Fruit fly (Drosophila melanogaster) whole organism, embryonic: ENCODE measurements around the gene mRpS14.

Source experiments
- ATbp ChIP-seq: fragments of 200-800 bp; sonication (Bioruptor generic); optimal IDR thresholded peaks from 2 replicates; lab custom pipeline; 2017; ENCODE audit warnings: missing biosample characterization, mild to moderate bottlenecking, missing genetic modification characterization, missing genetic modification reagents
- Atf6 ChIP-seq: fragments of 200-800 bp; sonication (Bioruptor generic); IDR thresholded peaks from 2 replicates; pipeline ENCODE4 v1.3.6; 2022; ENCODE audit warnings: missing biosample characterization, missing genetic modification characterization
- Bteb2 ChIP-seq: fragments of 200-800 bp; sonication (Bioruptor generic); optimal IDR thresholded peaks from 2 replicates; lab custom pipeline; 2016; ENCODE audit warnings: missing biosample characterization, missing genetic modification characterization
- CG10274 ChIP-seq: fragments of 200-800 bp; sonication (Bioruptor generic); optimal IDR thresholded peaks from 3 replicates; lab custom pipeline; 2017; ENCODE audit warnings: missing biosample characterization, mild to moderate bottlenecking, missing genetic modification characterization
- CG10321 ChIP-seq: fragments of 200-800 bp; sonication (Bioruptor generic); IDR thresholded peaks from 2 replicates; pipeline ENCODE4 v1.3.6; 2022; ENCODE audit warnings: missing biosample characterization, missing genetic modification characterization
- CG12391 ChIP-seq: fragments of 200-800 bp; sonication (Bioruptor generic); optimal IDR thresholded peaks from 3 replicates; lab custom pipeline; 2018; ENCODE audit warnings: missing biosample characterization, mild to moderate bottlenecking, missing genetic modification characterization, moderate library complexity
- CG14710 ChIP-seq: fragments of 200-800 bp; sonication (Bioruptor generic); optimal IDR thresholded peaks from 3 replicates; lab custom pipeline; 2019; ENCODE audit warnings: missing biosample characterization, mild to moderate bottlenecking, missing genetic modification characterization, moderate library complexity
- CG15514 ChIP-seq: fragments of 200-800 bp; sonication (Bioruptor generic); optimal IDR thresholded peaks from 3 replicates; lab custom pipeline; 2017; ENCODE audit warnings: missing biosample characterization, missing genetic modification characterization, mild to moderate bottlenecking, moderate library complexity, missing genetic modification reagents
- CG16863 ChIP-seq: fragments of 200-800 bp; sonication (Bioruptor generic); optimal IDR thresholded peaks from 3 replicates; lab custom pipeline; 2016; ENCODE audit warnings: missing biosample characterization, missing genetic modification characterization
- CG1792 ChIP-seq: fragments of 200-800 bp; sonication (Bioruptor generic); optimal IDR thresholded peaks from 2 replicates; lab custom pipeline; 2016; ENCODE audit warnings: missing biosample characterization, missing genetic modification characterization
- CG1832 ChIP-seq: fragments of 200-800 bp; sonication (Bioruptor generic); optimal IDR thresholded peaks from 2 replicates; lab custom pipeline; 2017; ENCODE audit warnings: missing biosample characterization, mild to moderate bottlenecking, missing genetic modification characterization, inconsistent platforms
- CG2875 ChIP-seq: fragments of 200-800 bp; sonication (Bioruptor generic); optimal IDR thresholded peaks from 2 replicates; lab custom pipeline; 2017; ENCODE audit warnings: missing biosample characterization, mild to moderate bottlenecking, missing genetic modification characterization, missing genetic modification reagents
- CG32532 ChIP-seq: fragments of 200-800 bp; sonication (Bioruptor generic); IDR thresholded peaks from 2 replicates; pipeline ENCODE4 v1.3.6; 2022; ENCODE audit warnings: missing biosample characterization, missing genetic modification characterization
- CG3281 ChIP-seq: fragments of 200-800 bp; sonication (Bioruptor generic); optimal IDR thresholded peaks from 3 replicates; lab custom pipeline; 2017; ENCODE audit warnings: missing biosample characterization, mild to moderate bottlenecking, missing genetic modification characterization
- CG33557 ChIP-seq: fragments of 200-800 bp; sonication (Bioruptor generic); optimal IDR thresholded peaks from 2 replicates; lab custom pipeline; 2019; ENCODE audit warnings: missing biosample characterization, mild to moderate bottlenecking, missing genetic modification characterization, moderate library complexity
- CG3726 ChIP-seq: fragments of 200-800 bp; sonication (Bioruptor generic); IDR thresholded peaks from 3 replicates; pipeline ENCODE4, ENCODE4 v1.3.6; 2022; ENCODE audit warnings: missing biosample characterization, missing genetic modification characterization
- CG6254 ChIP-seq: fragments of 200-800 bp; sonication (Bioruptor generic); optimal IDR thresholded peaks from 3 replicates; lab custom pipeline; 2017; ENCODE audit warnings: mild to moderate bottlenecking, missing biosample characterization, missing genetic modification reagents, missing genetic modification characterization
- CG8388 ChIP-seq: fragments of 200-800 bp; sonication (Bioruptor generic); optimal IDR thresholded peaks from 2 replicates; lab custom pipeline; 2019; ENCODE audit warnings: missing biosample characterization, mild to moderate bottlenecking, missing genetic modification characterization, moderate library complexity
- CG8765 ChIP-seq: fragments of 200-800 bp; sonication (Bioruptor generic); IDR thresholded peaks from 2 replicates; pipeline ENCODE4 v1.3.6; 2022; ENCODE audit warnings: missing biosample characterization, missing genetic modification characterization
- CG9215 ChIP-seq: fragments of 200-800 bp; sonication (Bioruptor generic); IDR thresholded peaks from 2 replicates; pipeline ENCODE4 v1.3.6; 2022; ENCODE audit warnings: missing biosample characterization, missing genetic modification characterization
- CTCF ChIP-seq: fragments of 200-800 bp; sonication (Bioruptor generic); optimal IDR thresholded peaks from 2 replicates; lab custom pipeline; 2017; ENCODE audit warnings: missing biosample characterization, mild to moderate bottlenecking, missing genetic modification characterization, moderate library complexity
- Doc3 ChIP-seq: fragments of 200-800 bp; sonication (Bioruptor generic); IDR thresholded peaks from 3 replicates; pipeline ENCODE4 v1.3.6; 2022; ENCODE audit warnings: missing biosample characterization, missing genetic modification characterization; ENCODE audit not compliant: partially characterized antibody
- Hr78 ChIP-seq, 2 experiments: fragments of 200-800 bp in 1 of 2; fragments of >200 bp in 1 of 2; sonication (Bioruptor generic) in 1 of 2; optimal IDR thresholded peaks; 2 replicates each; lab custom pipeline; 2017 to 2019; ENCODE audit warnings: missing biosample characterization in 2 of 2, missing genetic modification characterization in 2 of 2, mild to moderate bottlenecking in 1 of 2, moderate library complexity in 1 of 2
- Lhr ChIP-seq: fragments of 200-800 bp; sonication (Bioruptor generic); optimal IDR thresholded peaks from 3 replicates; lab custom pipeline; 2017; ENCODE audit warnings: mild to moderate bottlenecking, missing biosample characterization, missing genetic modification reagents, missing genetic modification characterization
- Lim3 ChIP-seq: fragments of 200-800 bp; sonication (Bioruptor generic); IDR thresholded peaks from 2 replicates; pipeline ENCODE4 v1.3.6; 2022; ENCODE audit warnings: missing biosample characterization, missing genetic modification characterization
- Oaz ChIP-seq: fragments of 200-800 bp; sonication (Bioruptor generic); IDR thresholded peaks from 2 replicates; pipeline ENCODE4 v1.3.6; 2022; ENCODE audit warnings: missing biosample characterization, missing genetic modification characterization
- Six4 ChIP-seq: fragments of 200-800 bp; sonication (Bioruptor generic); optimal IDR thresholded peaks from 2 replicates; lab custom pipeline; 2016; ENCODE audit warnings: missing biosample characterization, missing genetic modification characterization
- Trl ChIP-seq, 3 experiments: fragments of >200 bp in 2 of 3; fragments of 200-800 bp in 1 of 3; sonication (Bioruptor generic) in 1 of 3; optimal IDR thresholded peaks; 2 replicates in 1 of 3; 3 replicates in 2 of 3; lab custom pipeline; 2016 to 2017; ENCODE audit warnings: missing biosample characterization in 1 of 3, missing genetic modification characterization in 1 of 3
- ase ChIP-seq: fragments of 200-800 bp; sonication (Bioruptor generic); IDR thresholded peaks from 3 replicates; pipeline ENCODE4 v1.3.6; 2022; ENCODE audit warnings: missing biosample characterization, missing genetic modification characterization
- chif ChIP-seq, 2 experiments: fragments of 200-800 bp; sonication (Bioruptor generic); optimal IDR thresholded peaks; 3 replicates each; lab custom pipeline; 2016; ENCODE audit warnings: missing biosample characterization in 2 of 2, missing genetic modification characterization in 2 of 2
- crol ChIP-seq: fragments of 200-800 bp; sonication (Bioruptor generic); IDR thresholded peaks from 2 replicates; pipeline ENCODE4 v1.3.6; 2022; ENCODE audit warnings: missing biosample characterization, missing genetic modification characterization
- dpn ChIP-seq, 2 experiments: fragments of 200-800 bp; sonication (Bioruptor generic); optimal IDR thresholded peaks; 3 replicates each; lab custom pipeline; 2016; ENCODE audit warnings: missing biosample characterization in 2 of 2, missing genetic modification characterization in 2 of 2
- emc ChIP-seq: fragments of 200-800 bp; sonication (Bioruptor generic); optimal IDR thresholded peaks from 2 replicates; lab custom pipeline; 2016; ENCODE audit warnings: missing biosample characterization, missing genetic modification characterization
- eve ChIP-seq, 2 experiments: fragments of >200 bp; optimal IDR thresholded peaks; 2 replicates each; lab custom pipeline; 2017; ENCODE audit warnings: missing biosample characterization in 2 of 2, missing genetic modification characterization in 2 of 2
- hb ChIP-seq: fragments of 200-800 bp; sonication (Bioruptor generic); IDR thresholded peaks from 3 replicates; pipeline ENCODE4 v1.3.6; 2022; ENCODE audit warnings: missing biosample characterization, missing genetic modification characterization; ENCODE audit not compliant: partially characterized antibody
- hbn ChIP-seq: fragments of 200-800 bp; sonication (Bioruptor generic); IDR thresholded peaks from 2 replicates; pipeline ENCODE4 v1.3.6; 2022; ENCODE audit warnings: missing biosample characterization, missing genetic modification characterization; ENCODE audit not compliant: partially characterized antibody
- her ChIP-seq: fragments of 200-800 bp; sonication (Bioruptor generic); optimal IDR thresholded peaks from 2 replicates; lab custom pipeline; 2016; ENCODE audit warnings: missing biosample characterization, missing genetic modification characterization
- sd ChIP-seq: fragments of 200-800 bp; sonication (Bioruptor generic); optimal IDR thresholded peaks from 3 replicates; lab custom pipeline; 2018; ENCODE audit warnings: missing biosample characterization, mild to moderate bottlenecking, missing genetic modification characterization, moderate library complexity
- slbo ChIP-seq: fragments of 200-800 bp; sonication (Bioruptor generic); IDR thresholded peaks from 2 replicates; pipeline ENCODE4 v1.3.6; 2022; ENCODE audit warnings: missing biosample characterization, missing genetic modification characterization
- tio ChIP-seq: fragments of 200-800 bp; sonication (Bioruptor generic); optimal IDR thresholded peaks from 2 replicates; lab custom pipeline; 2017; ENCODE audit warnings: missing biosample characterization, missing genetic modification characterization, inconsistent platforms
- vnd ChIP-seq: fragments of 200-800 bp; sonication (Bioruptor generic); IDR thresholded peaks from 3 replicates; pipeline ENCODE4 v1.3.6; 2022; ENCODE audit warnings: missing biosample characterization, missing genetic modification characterization; ENCODE audit not compliant: partially characterized antibody

mRpS14 gene

DNA sequence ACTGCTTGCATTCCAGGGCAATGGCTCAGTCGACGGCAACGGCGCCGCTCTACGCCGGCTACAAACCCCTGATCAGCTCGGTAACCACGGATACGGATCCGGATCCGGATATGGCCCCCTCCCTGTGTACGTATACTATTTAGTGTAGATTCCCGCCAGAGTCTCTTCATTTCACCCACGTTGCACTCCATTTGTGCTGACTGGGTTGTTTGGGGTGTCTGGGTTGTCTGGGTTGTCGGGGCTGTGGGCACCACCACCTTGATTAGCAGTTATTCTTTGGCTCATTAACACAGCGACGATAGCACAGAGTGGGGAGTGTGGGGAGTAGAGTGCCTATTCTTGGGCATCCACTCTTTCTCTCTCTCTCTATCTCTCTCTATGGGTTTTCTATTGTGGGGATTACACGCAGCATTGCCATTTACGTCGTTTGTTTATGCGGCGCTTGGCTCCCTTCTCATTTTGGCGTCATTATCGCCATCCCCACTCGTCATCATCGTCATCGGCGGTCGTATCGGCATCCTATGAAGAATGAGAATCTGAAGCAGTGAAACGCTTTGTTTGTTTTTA, 18.8 kb upstream of the mRpS14 start:
- TF ChIP-seq CG15514 (GFP tag; lab: Kevin White, UChicago) (no peak), tio (no peak), hbn (GFP tag; lab: Robert Waterston, UW) (no peak), CG3281 (GFP tag; lab: Kevin White, UChicago) (no peak), Bteb2 (GFP tag; lab: Kevin White, UChicago) (no peak), CG14710 (tag; lab: Kevin White, UChicago) (no peak), CG2875 (no peak), CG3726 (no peak), Doc3 (GFP tag; lab: Robert Waterston, UW) (no peak), Trl (optimal IDR thresholded peaks at IDR 0.05; lab: Kevin White, UChicago) (peak; percentile 16 to 52), Trl (GFP tag; optimal IDR thresholded peaks at IDR 0.05; lab: Kevin White, UChicago) (no peak), Hr78 (GFP tag; optimal IDR thresholded peaks at IDR 0.05; lab: Kevin White, UChicago) (no peak), CG10321 (GFP tag; lab: Robert Waterston, UW) (no peak), ATbp (no peak), Lim3 (GFP tag; lab: Robert Waterston, UW) (no peak), Lhr (GFP tag; lab: Kevin White, UChicago) (no peak), CG12391 (no peak), crol (GFP tag; lab: Robert Waterston, UW) (0 out of 2 replicates have a peak, but pooled peaks have one; percentile 15), CG10274 (no peak), emc (GFP tag; lab: Kevin White, UChicago) (no peak), CG9215 (peak; percentile 78), sd (tag; lab: Kevin White, UChicago) (peak; percentile 2), eve (GFP tag; optimal IDR thresholded peaks at IDR 0.05; lab: Kevin White, UChicago) (no peak), CG1792 (GFP tag; lab: Kevin White, UChicago) (no peak), CG8765 (GFP tag; lab: Robert Waterston, UW) (no peak), her (GFP tag; lab: Kevin White, UChicago) (peak; percentile 23), CG32532 (GFP tag; lab: Robert Waterston, UW) (0 out of 2 replicates have a peak, but pooled peaks have one; percentile 31), dpn (GFP tag; optimal IDR thresholded peaks at IDR 0.05; lab: Kevin White, UChicago) (no peak), ase (GFP tag; lab: Robert Waterston, UW) (no peak), CTCF (GFP tag; lab: Kevin White, UChicago) (no peak), CG6254 (no peak), Six4 (no peak), CG1832 (GFP tag; lab: Kevin White, UChicago) (peak; percentile 26), vnd (GFP tag; lab: Robert Waterston, UW) (no peak), CG8388 (GFP tag; lab: Kevin White, UChicago) (no peak), slbo (GFP tag; lab: Robert Waterston, UW) (no peak), CG16863 (GFP tag; lab: Kevin White, UChicago) (no peak), hb (no peak), Atf6 (GFP tag; lab: Robert Waterston, UW) (0 out of 2 replicates have a peak, but pooled peaks have one; percentile 20), chif (GFP tag; optimal IDR thresholded peaks at IDR 0.05; lab: Kevin White, UChicago) (no peak), Oaz (GFP tag; lab: Robert Waterston, UW) (no peak), CG33557 (GFP tag; lab: Kevin White, UChicago) (no peak)
